Worm (Caenorhabditis elegans) whole organism, L4 larva: ENCODE data around the gene ZC155.2.

Experiments used
- D1046.2 ChIP-seq: fragments of 200-800 bp; sonication (Bioruptor generic); IDR thresholded peaks from 2 replicates; pipeline ENCODE4 v1.3.6; 2022; ENCODE audit warnings: missing genetic modification characterization, missing compliant biosample characterization
- Y105C5A.15 ChIP-seq: fragments of 200-800 bp; sonication (Bioruptor generic); IDR thresholded peaks from 2 replicates; pipeline ENCODE4 v1.3.6; 2022; ENCODE audit warnings: missing genetic modification characterization, missing compliant biosample characterization
- Y48G9A.11 ChIP-seq: fragments of 200-800 bp; sonication (Bioruptor generic); IDR thresholded peaks from 2 replicates; pipeline ENCODE4 v1.3.6; 2022; ENCODE audit warnings: missing genetic modification reagents, missing genetic modification characterization, missing compliant biosample characterization
- ZK546.5 ChIP-seq, 2 experiments: sonication (generic microtip); optimal IDR thresholded peaks; 2 replicates each; lab custom pipeline; 2017; ENCODE audit warnings: missing biosample characterization in 2 of 2, missing genetic modification characterization in 2 of 2
- aly-2 ChIP-seq: sonication (generic microtip); optimal IDR thresholded peaks from 2 replicates; lab custom pipeline; 2018; ENCODE audit warnings: missing biosample characterization, missing genetic modification characterization
- arid-1 ChIP-seq: fragments of 200-800 bp; sonication (Bioruptor generic); conservative IDR thresholded peaks from 2 replicates; pipeline ENCODE4 v1.3.6; 2022; ENCODE audit warnings: missing genetic modification reagents, missing genetic modification characterization, missing compliant biosample characterization
- attf-4 ChIP-seq: sonication (generic microtip); optimal IDR thresholded peaks from 3 replicates; lab custom pipeline; 2017; ENCODE audit warnings: missing biosample characterization, missing genetic modification characterization
- ceh-20 ChIP-seq: fragments of 200-800 bp; sonication (Bioruptor generic); IDR thresholded peaks from 2 replicates; pipeline ENCODE4 v1.3.6; 2022; ENCODE audit warnings: missing genetic modification reagents, missing genetic modification characterization, missing compliant biosample characterization
- ceh-32 ChIP-seq: sonication (generic microtip); optimal IDR thresholded peaks from 2 replicates; lab custom pipeline; 2016; ENCODE audit warnings: mild to moderate bottlenecking, missing genetic modification characterization, missing compliant biosample characterization; ENCODE audit not compliant: poor library complexity
- ceh-62 ChIP-seq: sonication (generic microtip); optimal IDR thresholded peaks from 2 replicates; lab custom pipeline; 2017; ENCODE audit warnings: missing biosample characterization, missing genetic modification characterization
- ceh-82 ChIP-seq: sonication (generic microtip); optimal IDR thresholded peaks from 2 replicates; lab custom pipeline; 2017; ENCODE audit warnings: missing biosample characterization, missing genetic modification characterization
- cey-2 ChIP-seq: sonication (generic microtip); optimal IDR thresholded peaks from 3 replicates; lab custom pipeline; 2017; ENCODE audit warnings: missing genetic modification characterization, mild to moderate bottlenecking, missing compliant biosample characterization, antibody characterized with exemption, borderline replicate concordance; ENCODE audit not compliant: insufficient read depth
- ctbp-1 ChIP-seq: fragments of 200-800 bp; sonication (Bioruptor generic); IDR thresholded peaks from 2 replicates; pipeline ENCODE4 v1.3.6; 2022; ENCODE audit warnings: missing genetic modification reagents, missing genetic modification characterization, missing compliant biosample characterization
- daf-12 ChIP-seq: fragments of 150-350 bp; optimal IDR thresholded peaks from 2 replicates; lab custom pipeline; 2014; ENCODE audit warnings: missing biosample characterization, missing genetic modification reagents, missing genetic modification characterization
- daf-8 ChIP-seq: fragments of 200-800 bp; sonication (Bioruptor generic); IDR thresholded peaks from 2 replicates; pipeline ENCODE4 v1.3.6; 2022; ENCODE audit warnings: missing genetic modification characterization, missing compliant biosample characterization
- dmd-6 ChIP-seq: fragments of 200-800 bp; sonication (Bioruptor generic); IDR thresholded peaks from 2 replicates; pipeline ENCODE4 v1.3.6; 2022; ENCODE audit warnings: missing genetic modification reagents, missing genetic modification characterization, missing compliant biosample characterization
- dmd-8 ChIP-seq: fragments of 200-800 bp; sonication (Bioruptor generic); IDR thresholded peaks from 2 replicates; pipeline ENCODE4 v1.3.6; 2022; ENCODE audit warnings: missing genetic modification characterization, missing compliant biosample characterization
- dmd-9 ChIP-seq: fragments of 200-800 bp; sonication (Bioruptor generic); IDR thresholded peaks from 2 replicates; pipeline ENCODE4 v1.3.6; 2022; ENCODE audit warnings: missing genetic modification reagents, missing genetic modification characterization, missing compliant biosample characterization
- dpl-1 ChIP-seq: fragments of 150-350 bp; optimal IDR thresholded peaks from 2 replicates; lab custom pipeline; 2014; ENCODE audit warnings: missing biosample characterization, missing genetic modification reagents, missing genetic modification characterization
- dve-1 ChIP-seq: sonication (generic microtip); optimal IDR thresholded peaks from 2 replicates; lab custom pipeline; 2017; ENCODE audit warnings: antibody characterized with exemption, mild to moderate bottlenecking, missing genetic modification characterization, missing compliant biosample characterization; ENCODE audit not compliant: insufficient read depth
- fos-1 ChIP-seq: fragments of 150-350 bp; optimal IDR thresholded peaks from 2 replicates; lab custom pipeline; 2014; ENCODE audit warnings: missing biosample characterization, missing genetic modification characterization
- hlh-30 ChIP-seq: sonication (generic microtip); optimal IDR thresholded peaks from 2 replicates; lab custom pipeline; 2017; ENCODE audit warnings: antibody characterized with exemption, mild to moderate bottlenecking, missing genetic modification characterization, missing compliant biosample characterization; ENCODE audit not compliant: insufficient read depth
- hmg-1.1 ChIP-seq: fragments of 200-800 bp; sonication (Bioruptor generic); IDR thresholded peaks from 2 replicates; pipeline ENCODE4 v1.3.6; 2022; ENCODE audit warnings: missing genetic modification reagents, missing genetic modification characterization, missing compliant biosample characterization
- lin-39 ChIP-seq: fragments of 150-350 bp; optimal IDR thresholded peaks from 2 replicates; lab custom pipeline; 2014; ENCODE audit warnings: missing biosample characterization, missing genetic modification reagents, missing genetic modification characterization
- madf-5 ChIP-seq, 2 experiments: fragments of 200-800 bp; sonication (Bioruptor generic); IDR thresholded peaks; 2 replicates each; pipeline ENCODE4 v1.3.6; 2022; ENCODE audit warnings: missing compliant biosample characterization in 2 of 2, missing genetic modification characterization in 2 of 2
- madf-9 ChIP-seq: fragments of 200-800 bp; sonication (Bioruptor generic); conservative IDR thresholded peaks from 2 replicates; pipeline ENCODE4 v1.3.6; 2022; ENCODE audit warnings: missing genetic modification reagents, missing genetic modification characterization, missing compliant biosample characterization
- mdl-1 ChIP-seq, 2 experiments: fragments of 150-350 bp in 1 of 2; sonication (generic microtip) in 1 of 2; optimal IDR thresholded peaks; 2 replicates each; lab custom pipeline; 2014 to 2017; ENCODE audit warnings: missing biosample characterization in 2 of 2, missing genetic modification characterization in 2 of 2
- mep-1 ChIP-seq: fragments of 150-350 bp; sonication (generic microtip); optimal IDR thresholded peaks from 3 replicates; lab custom pipeline; 2014; ENCODE audit warnings: missing biosample characterization, missing genetic modification characterization
- mes-2 ChIP-seq: sonication (generic microtip); optimal IDR thresholded peaks from 2 replicates; lab custom pipeline; 2016; ENCODE audit warnings: missing genotype, mild to moderate bottlenecking, missing genetic modification characterization, missing compliant biosample characterization; ENCODE audit not compliant: poor library complexity, severe bottlenecking
- nhr-102 ChIP-seq: sonication (generic microtip); optimal IDR thresholded peaks from 2 replicates; lab custom pipeline; 2016; ENCODE audit warnings: mild to moderate bottlenecking, missing genetic modification characterization, moderate library complexity, missing compliant biosample characterization
- nhr-11 ChIP-seq: fragments of 150-350 bp; optimal IDR thresholded peaks from 2 replicates; lab custom pipeline; 2014; ENCODE audit warnings: missing biosample characterization, missing genetic modification characterization
- nhr-111 ChIP-seq: fragments of 200-800 bp; sonication (Bioruptor generic); optimal IDR thresholded peaks from 2 replicates; lab custom pipeline; 2018; ENCODE audit warnings: mild to moderate bottlenecking, missing genetic modification characterization, missing compliant biosample characterization
- nhr-25 ChIP-seq: sonication (generic microtip); optimal IDR thresholded peaks from 2 replicates; lab custom pipeline; 2017; ENCODE audit warnings: missing genetic modification characterization, mild to moderate bottlenecking, missing compliant biosample characterization, antibody characterized with exemption, moderate library complexity, borderline replicate concordance; ENCODE audit not compliant: insufficient read depth
- nhr-42 ChIP-seq: fragments of 200-800 bp; sonication (Bioruptor generic); IDR thresholded peaks from 2 replicates; pipeline ENCODE4 v1.3.6; 2022; ENCODE audit warnings: missing genetic modification characterization, missing compliant biosample characterization
- nhr-6 ChIP-seq: fragments of 150-350 bp; optimal IDR thresholded peaks from 2 replicates; lab custom pipeline; 2014; ENCODE audit warnings: missing biosample characterization, missing genetic modification characterization
- nhr-76 ChIP-seq: fragments of 150-350 bp; optimal IDR thresholded peaks from 2 replicates; lab custom pipeline; 2014; ENCODE audit warnings: missing biosample characterization, missing genetic modification characterization
- pha-4 ChIP-seq, 2 experiments: fragments of 150-350 bp in 1 of 2; fragments of 200-800 bp in 1 of 2; sonication (Bioruptor generic) in 1 of 2; IDR thresholded peaks in 1 of 2; optimal IDR thresholded peaks in 1 of 2; 2 replicates each; pipeline versions ENCODE4 v1.3.6 to Lab custom; 2014 to 2022; ENCODE audit warnings: missing genetic modification characterization in 2 of 2, missing genetic modification reagents in 2 of 2, missing biosample characterization in 1 of 2, missing compliant biosample characterization in 1 of 2
- rbr-2 ChIP-seq: sonication (generic microtip); optimal IDR thresholded peaks from 2 replicates; lab custom pipeline; 2016; ENCODE audit warnings: missing genotype, missing genetic modification characterization, missing compliant biosample characterization
- sdz-12 ChIP-seq: fragments of 200-800 bp; sonication (Bioruptor generic); optimal IDR thresholded peaks from 2 replicates; lab custom pipeline; 2018; ENCODE audit warnings: mild to moderate bottlenecking, missing genetic modification characterization, missing compliant biosample characterization
- set-16 ChIP-seq: fragments of 200-800 bp; sonication (Bioruptor generic); IDR thresholded peaks from 2 replicates; pipeline ENCODE4 v1.3.6; 2022; ENCODE audit warnings: missing genetic modification reagents, missing genetic modification characterization, missing compliant biosample characterization
- snpc-1.2 ChIP-seq: fragments of 200-800 bp; sonication (Bioruptor generic); IDR thresholded peaks from 2 replicates; pipeline ENCODE4 v1.3.6; 2022; ENCODE audit warnings: missing genetic modification reagents, missing genetic modification characterization, missing compliant biosample characterization
- tag-97 ChIP-seq: fragments of 200-800 bp; sonication (Bioruptor generic); IDR thresholded peaks from 2 replicates; pipeline ENCODE4 v1.3.6; 2022; ENCODE audit warnings: missing genetic modification characterization, missing compliant biosample characterization
- tra-1 ChIP-seq: fragments of 200-800 bp; sonication (Bioruptor generic); IDR thresholded peaks from 2 replicates; pipeline ENCODE4 v1.3.6; 2022; ENCODE audit warnings: missing genetic modification reagents, missing genetic modification characterization, missing compliant biosample characterization
- unc-130 ChIP-seq: sonication (generic microtip); optimal IDR thresholded peaks from 2 replicates; lab custom pipeline; 2016; ENCODE audit warnings: missing genetic modification reagents, missing genetic modification characterization, missing compliant biosample characterization
- unc-39 ChIP-seq: sonication (generic microtip); optimal IDR thresholded peaks from 2 replicates; lab custom pipeline; 2017; ENCODE audit warnings: missing biosample characterization, missing genetic modification characterization
- vab-7 ChIP-seq: fragments of 200-800 bp; sonication (Bioruptor generic); IDR thresholded peaks from 2 replicates; pipeline ENCODE4 v1.3.6; 2022; ENCODE audit warnings: missing genetic modification reagents, missing genetic modification characterization, missing compliant biosample characterization
- zag-1 ChIP-seq: fragments of 150-350 bp; optimal IDR thresholded peaks from 2 replicates; lab custom pipeline; 2014; ENCODE audit warnings: missing biosample characterization, missing genetic modification characterization
- zip-11 ChIP-seq: fragments of 200-800 bp; sonication (Bioruptor generic); IDR thresholded peaks from 2 replicates; pipeline ENCODE4 v1.3.6; 2022; ENCODE audit warnings: missing genetic modification characterization, missing compliant biosample characterization
- ztf-7 ChIP-seq: fragments of 150-350 bp; optimal IDR thresholded peaks from 2 replicates; lab custom pipeline; 2014; ENCODE audit warnings: missing biosample characterization, missing genetic modification characterization

Gene ZC155.2

ce11 chrIII:5227831-5228467, 9.2 kb downstream of the ZC155.2 start, which contains the start of the genes C34E10.12, C34E10.10 and atp-2 (continued):
- TF ChIP-seq mep-1 (tag; lab: Kevin White, UChicago) (peak; percentile 95), ztf-7 (tag; lab: Kevin White, UChicago) (no peak), vab-7 (GFP tag; lab: Robert Waterston, UW) (no peak), set-16 (GFP tag; lab: Robert Waterston, UW) (no peak), tag-97 (no peak), madf-9 (GFP tag; lab: Robert Waterston, UW) (no peak), ctbp-1 (GFP tag; lab: Robert Waterston, UW) (no peak), zag-1 (tag; lab: Kevin White, UChicago) (no peak), daf-8 (GFP tag; lab: Robert Waterston, UW) (no peak), mes-2 (tag; lab: Kevin White, UChicago) (peak; percentile 93), nhr-102 (tag; lab: Kevin White, UChicago) (peak; percentile 51), arid-1 (GFP tag; lab: Robert Waterston, UW) (peak; percentile 59), cey-2 (tag; lab: Kevin White, UChicago) (no peak), nhr-6 (tag; lab: Kevin White, UChicago) (peak; percentile 79), dmd-6 (GFP tag; lab: Robert Waterston, UW) (peak; percentile 44; the same call in 1 of the 2 replicates), dmd-8 (no peak), nhr-76 (tag; lab: Kevin White, UChicago) (no peak), hlh-30 (tag; lab: Kevin White, UChicago) (peak; percentile 77), tra-1 (GFP tag; lab: Robert Waterston, UW) (no peak), rbr-2 (peak; percentile 77), madf-5 (GFP tag; IDR thresholded peaks at IDR 0.05; lab: Robert Waterston, UW) (no peak), ceh-82 (no peak), unc-130 (GFP tag; lab: Kevin White, UChicago) (peak; percentile 77), nhr-42 (GFP tag; lab: Robert Waterston, UW) (no peak), dpl-1 (GFP tag; lab: Kevin White, UChicago) (peak; percentile 81), aly-2 (tag; lab: Kevin White, UChicago) (no peak), D1046.2 (no peak), nhr-111 (GFP tag; lab: Kevin White, UChicago) (no peak), unc-39 (no peak), attf-4 (no peak), hmg-1.1 (GFP tag; lab: Robert Waterston, UW) (peak; percentile 69), ceh-32 (no peak), mdl-1 (tag; optimal IDR thresholded peaks at IDR 0.05; lab: Kevin White, UChicago) (peak in 1 of 2 experiments; percentile 28), nhr-25 (tag; lab: Kevin White, UChicago) (peak; percentile 22), daf-12 (tag; lab: Kevin White, UChicago) (no peak), dmd-9 (peak; percentile 42; the same call in 1 of the 2 replicates), Y105C5A.15 (GFP tag; lab: Robert Waterston, UW) (no peak), sdz-12 (GFP tag; lab: Kevin White, UChicago) (no peak), ZK546.5 (tag; optimal IDR thresholded peaks at IDR 0.05; lab: Kevin White, UChicago) (no peak), zip-11 (GFP tag; lab: Robert Waterston, UW) (no peak), pha-4 (GFP tag; IDR thresholded peaks at IDR 0.05; lab: Robert Waterston, UW) (0 out of 2 replicates have a peak, but pooled peaks have one; percentile 14), pha-4 (tag; optimal IDR thresholded peaks at IDR 0.05; lab: Kevin White, UChicago) (no peak), ceh-20 (peak; percentile 47; the same call in 1 of the 2 replicates), lin-39 (no peak), fos-1 (tag; lab: Kevin White, UChicago) (no peak), nhr-11 (tag; lab: Kevin White, UChicago) (peak; percentile 91), snpc-1.2 (GFP tag; lab: Robert Waterston, UW) (no peak), Y48G9A.11 (GFP tag; lab: Robert Waterston, UW) (no peak), dve-1 (tag; lab: Kevin White, UChicago) (peak; percentile 92), ceh-62 (no peak)
